Worm (Caenorhabditis elegans) whole organism, L2 larva: ENCODE results near the gene bath-28.

Experiments
- R02D3.7 ChIP-seq: fragments of 150-350 bp; optimal IDR thresholded peaks from 2 replicates; lab custom pipeline; 2014; ENCODE audit warnings: missing biosample characterization, missing genetic modification characterization
- Y55F3AM.14 ChIP-seq: fragments of 200-800 bp; sonication (Bioruptor generic); optimal IDR thresholded peaks from 2 replicates; lab custom pipeline; 2018; ENCODE audit warnings: mild to moderate bottlenecking, missing genetic modification characterization, missing compliant biosample characterization
- ZK546.5 ChIP-seq: sonication (generic microtip); optimal IDR thresholded peaks from 2 replicates; lab custom pipeline; 2017; ENCODE audit warnings: missing biosample characterization, missing genetic modification characterization
- aly-2 ChIP-seq: fragments of 150-350 bp; optimal IDR thresholded peaks from 2 replicates; lab custom pipeline; 2014; ENCODE audit warnings: missing biosample characterization, missing genetic modification characterization
- ama-1 ChIP-seq: fragments of 150-350 bp; optimal IDR thresholded peaks from 2 replicates; lab custom pipeline; 2018; ENCODE audit warnings: inconsistent platforms
- ceh-16 ChIP-seq: fragments of 150-350 bp; optimal IDR thresholded peaks from 2 replicates; lab custom pipeline; 2014; ENCODE audit warnings: missing biosample characterization, missing genetic modification characterization
- ceh-82 ChIP-seq: fragments of 150-350 bp; optimal IDR thresholded peaks from 2 replicates; lab custom pipeline; 2014; ENCODE audit warnings: missing biosample characterization, missing genetic modification characterization
- crh-2 ChIP-seq: sonication (generic microtip); optimal IDR thresholded peaks from 2 replicates; lab custom pipeline; 2017; ENCODE audit warnings: missing biosample characterization, missing genetic modification characterization
- dmd-4 ChIP-seq: sonication (generic microtip); optimal IDR thresholded peaks from 2 replicates; lab custom pipeline; 2017; ENCODE audit warnings: missing biosample characterization, missing genetic modification characterization
- elt-1 ChIP-seq: fragments of 150-350 bp; optimal IDR thresholded peaks from 2 replicates; lab custom pipeline; 2014; ENCODE audit warnings: missing biosample characterization, missing genetic modification characterization
- elt-3 ChIP-seq: sonication (generic microtip); optimal IDR thresholded peaks from 2 replicates; lab custom pipeline; 2017; ENCODE audit warnings: missing biosample characterization, missing genetic modification characterization
- fos-1 ChIP-seq: fragments of 150-350 bp; optimal IDR thresholded peaks from 2 replicates; lab custom pipeline; 2014; ENCODE audit warnings: missing biosample characterization, missing genetic modification characterization
- lin-11 ChIP-seq: fragments of 150-350 bp; sonication (generic microtip); optimal IDR thresholded peaks from 2 replicates; lab custom pipeline; 2014; ENCODE audit warnings: missing biosample characterization, missing genetic modification characterization, inconsistent platforms, mixed read lengths
- lin-39 ChIP-seq: fragments of 150-350 bp; optimal IDR thresholded peaks from 2 replicates; lab custom pipeline; 2014; ENCODE audit warnings: missing biosample characterization, missing genetic modification reagents, missing genetic modification characterization
- lsy-2 ChIP-seq, 2 experiments: fragments of 150-350 bp in 1 of 2; sonication (generic microtip) in 1 of 2; optimal IDR thresholded peaks; 2 replicates each; lab custom pipeline; 2014 to 2017; ENCODE audit warnings: missing biosample characterization in 2 of 2, missing genetic modification characterization in 2 of 2
- mdl-1 ChIP-seq, 2 experiments: fragments of 150-350 bp in 1 of 2; sonication (generic microtip) in 1 of 2; optimal IDR thresholded peaks; 2 replicates each; lab custom pipeline; 2017; ENCODE audit warnings: missing biosample characterization in 2 of 2, missing genetic modification characterization in 2 of 2
- nhr-10 ChIP-seq: sonication (generic microtip); optimal IDR thresholded peaks from 2 replicates; lab custom pipeline; 2017; ENCODE audit warnings: missing biosample characterization, missing genetic modification characterization
- nhr-12 ChIP-seq: fragments of 150-350 bp; optimal IDR thresholded peaks from 2 replicates; lab custom pipeline; 2014; ENCODE audit warnings: missing biosample characterization, missing genetic modification characterization
- nhr-129 ChIP-seq: fragments of 150-350 bp; optimal IDR thresholded peaks from 2 replicates; lab custom pipeline; 2014; ENCODE audit warnings: missing biosample characterization, missing genetic modification characterization
- nhr-237 ChIP-seq: fragments of 150-350 bp; optimal IDR thresholded peaks from 2 replicates; lab custom pipeline; 2014; ENCODE audit warnings: missing biosample characterization, missing genetic modification characterization
- nhr-25 ChIP-seq: fragments of 150-350 bp; sonication (generic microtip); optimal IDR thresholded peaks from 3 replicates; lab custom pipeline; 2014; ENCODE audit warnings: missing biosample characterization, missing genetic modification characterization
- nhr-6 ChIP-seq: fragments of 150-350 bp; optimal IDR thresholded peaks from 2 replicates; lab custom pipeline; 2014; ENCODE audit warnings: missing biosample characterization, missing genetic modification characterization
- nhr-77 ChIP-seq: fragments of 150-350 bp; optimal IDR thresholded peaks from 2 replicates; lab custom pipeline; 2014; ENCODE audit warnings: missing biosample characterization, missing genetic modification characterization
- peb-1 ChIP-seq: fragments of 150-350 bp; optimal IDR thresholded peaks from 2 replicates; lab custom pipeline; 2014; ENCODE audit warnings: missing biosample characterization, missing genetic modification characterization
- sem-4 ChIP-seq: fragments of 150-350 bp; optimal IDR thresholded peaks from 2 replicates; lab custom pipeline; 2014; ENCODE audit warnings: missing biosample characterization, missing genetic modification reagents, missing genetic modification characterization
- skn-1 ChIP-seq: sonication (generic microtip); optimal IDR thresholded peaks from 2 replicates; lab custom pipeline; 2017; ENCODE audit warnings: missing biosample characterization, missing genetic modification characterization
- sma-3 ChIP-seq: sonication (generic microtip); optimal IDR thresholded peaks from 2 replicates; lab custom pipeline; 2016; ENCODE audit warnings: missing genetic modification reagents, missing genetic modification characterization, missing compliant biosample characterization
- sma-9 ChIP-seq, 2 experiments: fragments of 150-350 bp in 1 of 2; sonication (generic microtip) in 1 of 2; optimal IDR thresholded peaks; 2 replicates each; lab custom pipeline; 2014 to 2016; ENCODE audit warnings: missing genetic modification characterization in 2 of 2, mild to moderate bottlenecking in 1 of 2, missing biosample characterization in 1 of 2, missing compliant biosample characterization in 1 of 2, missing genetic modification reagents in 1 of 2, moderate library complexity in 1 of 2
- unc-39 ChIP-seq: fragments of 150-350 bp; optimal IDR thresholded peaks from 2 replicates; lab custom pipeline; 2014; ENCODE audit warnings: missing biosample characterization, missing genetic modification characterization
- unc-55 ChIP-seq: fragments of 150-350 bp; sonication (generic microtip); optimal IDR thresholded peaks from 3 replicates; lab custom pipeline; 2014; ENCODE audit warnings: missing biosample characterization, missing genetic modification reagents, missing genetic modification characterization
- zag-1 ChIP-seq: fragments of 150-350 bp; optimal IDR thresholded peaks from 2 replicates; lab custom pipeline; 2014; ENCODE audit warnings: missing biosample characterization, missing genetic modification characterization
- ztf-1 ChIP-seq: fragments of 200-800 bp; sonication (Bioruptor generic); conservative IDR thresholded peaks from 2 replicates; pipeline ENCODE4 v1.3.6; 2022; ENCODE audit warnings: missing genetic modification characterization, missing compliant biosample characterization
- ztf-4 ChIP-seq: fragments of 150-350 bp; optimal IDR thresholded peaks from 2 replicates; lab custom pipeline; 2014; ENCODE audit warnings: missing biosample characterization, missing genetic modification characterization

bath-28 gene

DNA sequence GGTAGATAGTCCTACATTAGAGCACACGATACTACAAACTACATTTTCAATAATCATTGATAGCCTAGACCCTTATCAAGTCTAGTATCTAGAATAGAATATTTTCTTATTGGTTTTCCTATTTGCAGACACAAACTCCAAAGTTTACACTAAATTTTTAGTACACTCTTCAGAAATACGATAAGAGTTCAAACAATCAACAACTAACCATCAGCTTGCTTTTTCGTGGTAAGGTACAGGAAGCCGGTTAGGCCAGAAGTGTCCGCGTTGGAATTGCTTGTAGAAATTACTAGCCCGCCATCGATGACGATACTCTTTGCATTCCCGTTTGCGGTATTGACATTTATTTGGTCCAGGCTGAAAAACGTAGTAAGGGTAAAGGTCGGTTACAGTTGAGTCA is 22.5 kb downstream of the bath-28 start, which contains the start of gene Y46D2A.1:
Y46D2A.1 (plus strand) TSS at position 301 of the 400 bp plus-strand sequence.
- TF ChIP-seq lsy-2 (tag; optimal IDR thresholded peaks at IDR 0.05; lab: Kevin White, UChicago) = no peak
- no peak for TF ChIP-seq nhr-129 (tag; lab: Kevin White, UChicago)
- no peak for TF ChIP-seq nhr-10 (tag; lab: Kevin White, UChicago)
- TF ChIP-seq nhr-237 (tag; lab: Kevin White, UChicago) = no peak
- TF ChIP-seq skn-1 (tag; lab: Kevin White, UChicago) = no peak

DNA sequence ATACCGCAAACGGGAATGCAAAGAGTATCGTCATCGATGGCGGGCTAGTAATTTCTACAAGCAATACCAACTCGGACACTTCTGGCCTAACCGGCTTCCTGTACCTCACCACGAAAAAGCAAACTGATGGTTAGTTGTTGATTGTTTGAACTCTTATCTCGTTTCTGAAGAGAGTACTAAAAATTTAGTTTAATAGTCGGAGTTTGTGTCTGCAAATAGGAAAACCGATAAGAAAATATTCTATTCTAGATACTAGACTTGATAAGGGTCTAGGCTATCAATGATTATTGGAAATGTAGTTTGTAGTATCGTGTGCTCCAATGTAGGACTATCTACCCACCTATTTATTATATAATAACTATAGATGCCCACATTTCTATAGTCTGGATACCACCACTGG is 25.9 kb downstream of the bath-28 start:
- TF ChIP-seq lsy-2 (tag; optimal IDR thresholded peaks at IDR 0.05; lab: Kevin White, UChicago) (no peak), Y55F3AM.14 (no peak), fos-1 (tag; lab: Kevin White, UChicago) (no peak), crh-2 (tag; lab: Kevin White, UChicago) (no peak), ZK546.5 (tag; lab: Kevin White, UChicago) (no peak), sma-9 (GFP tag; optimal IDR thresholded peaks at IDR 0.05; lab: Kevin White, UChicago) (peak; percentile 0), sma-9 (tag; optimal IDR thresholded peaks at IDR 0.05; lab: Kevin White, UChicago) (no peak), lin-11 (tag; lab: Kevin White, UChicago) (no peak)

DNA sequence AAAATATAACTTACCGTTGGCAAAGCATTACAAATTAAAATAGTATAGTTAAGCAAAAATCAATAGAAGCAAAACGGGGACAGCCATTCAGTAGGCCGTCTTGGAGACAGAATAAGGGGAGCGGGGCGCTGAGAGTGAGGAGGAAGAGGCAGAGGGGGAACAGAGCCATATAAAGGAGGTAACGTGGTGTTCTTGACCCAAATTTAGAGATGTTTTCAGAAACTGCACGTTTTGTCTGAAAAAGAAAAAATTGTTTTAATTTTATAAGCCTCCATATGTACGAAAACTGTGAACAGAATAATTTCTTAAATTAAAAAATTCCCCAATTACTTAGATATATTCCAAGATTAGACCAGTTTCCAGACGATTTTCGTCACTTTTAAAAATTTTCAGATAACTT is 31.3 kb downstream of the bath-28 start, which contains the start of gene F39E9.6:
F39E9.6 (minus strand) TSS at position 101 of the 400 bp plus-strand sequence.
- TF ChIP-seq ceh-16 = no peak
- TF ChIP-seq sma-3 (GFP tag; lab: Kevin White, UChicago) = no peak
- no peak for TF ChIP-seq crh-2 (tag; lab: Kevin White, UChicago)
- no peak for TF ChIP-seq Y55F3AM.14
- TF ChIP-seq ceh-82 (tag; lab: Kevin White, UChicago) = no peak
- TF ChIP-seq nhr-6 (tag; lab: Kevin White, UChicago) = no peak
- TF ChIP-seq lsy-2 (tag; optimal IDR thresholded peaks at IDR 0.05; lab: Kevin White, UChicago) = no peak
- TF ChIP-seq lin-39 = no peak
- TF ChIP-seq elt-1 (tag; lab: Kevin White, UChicago) = no peak
- no peak for TF ChIP-seq sem-4 (tag; lab: Kevin White, UChicago)
- no peak for TF ChIP-seq dmd-4
- TF ChIP-seq peb-1 (tag; lab: Kevin White, UChicago) = no peak

DNA sequence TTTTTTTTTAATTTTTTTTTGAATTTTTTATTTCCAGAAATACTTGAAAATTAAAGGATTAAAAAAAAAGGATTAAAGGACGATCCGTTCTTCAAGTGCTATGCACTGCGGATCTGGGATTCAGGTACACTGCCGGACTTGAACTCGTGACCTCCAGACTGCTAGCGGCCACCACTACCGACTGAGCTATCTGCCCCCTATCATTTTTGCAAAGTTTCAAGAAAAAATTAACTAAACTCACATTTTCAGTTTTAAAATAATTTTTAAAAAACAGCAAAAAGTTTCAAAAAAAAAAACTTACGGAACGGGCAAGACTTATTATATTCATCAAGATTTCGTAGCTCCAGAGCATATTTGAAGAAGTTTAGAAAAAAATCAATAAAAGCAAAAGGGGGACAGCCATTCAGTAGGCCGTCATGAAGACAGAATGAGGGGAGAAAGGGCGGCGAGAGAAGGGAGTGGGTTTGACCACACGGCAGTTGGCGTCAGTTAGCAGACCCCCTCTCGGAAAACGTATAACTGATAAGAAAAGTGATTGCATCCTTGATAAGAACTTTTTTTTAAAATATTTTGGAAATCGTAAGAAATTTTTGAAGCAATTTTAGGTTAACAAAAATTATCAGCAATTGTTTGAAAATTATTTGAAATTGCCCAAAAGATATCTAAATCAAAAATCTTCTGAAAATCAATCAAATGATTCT is 33.7 kb downstream of the bath-28 start:
- TF ChIP-seq aly-2 (tag; lab: Kevin White, UChicago) (no peak), fos-1 (tag; lab: Kevin White, UChicago) (peak; percentile 34)

DNA sequence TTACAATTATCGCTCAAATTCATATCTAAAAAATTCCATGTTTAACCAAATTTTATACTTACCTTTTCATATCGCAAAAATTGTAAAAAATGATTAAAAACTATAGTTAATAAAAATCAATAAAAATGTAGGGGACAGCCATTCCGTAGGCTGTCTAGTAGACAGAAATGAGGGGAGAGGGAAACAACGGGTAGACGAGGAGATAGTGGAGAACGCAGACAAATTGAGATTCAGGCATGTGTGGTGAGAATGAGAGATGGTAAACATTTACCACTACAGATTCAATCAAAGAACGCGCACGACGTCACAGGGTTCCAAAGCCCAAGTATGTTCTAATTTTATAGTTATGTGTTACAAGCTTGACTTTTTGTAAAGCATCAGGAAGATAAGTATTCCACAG is 41.2 kb downstream of the bath-28 start:
- TF ChIP-seq unc-55 (peak; percentile 34), ama-1 (lab: Kevin White, UChicago) (no peak)

DNA sequence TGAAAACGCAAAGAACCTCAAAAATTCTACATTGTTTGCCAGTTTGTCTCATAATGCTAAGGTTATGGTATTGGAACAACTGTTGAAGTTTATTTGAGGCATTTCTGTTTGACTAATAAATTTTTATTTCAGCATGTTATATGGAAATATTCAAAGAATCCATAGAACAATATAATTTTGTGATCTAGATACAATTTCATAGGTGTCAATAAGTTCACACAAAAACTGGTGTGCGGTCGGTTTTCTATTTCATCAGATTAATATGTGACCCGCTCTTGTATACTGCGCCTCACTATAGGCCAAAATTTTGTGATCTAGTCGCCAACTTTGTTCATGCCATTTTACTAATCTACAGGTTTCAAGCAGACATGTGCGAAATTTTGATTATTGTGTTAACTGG is 45.3 kb downstream of the bath-28 start, which contains the start of gene btb-22:
btb-22 (plus strand) TSS at position 301 of the 400 bp plus-strand sequence.
- TF ChIP-seq nhr-6 (tag; lab: Kevin White, UChicago) (no peak), nhr-77 (no peak), ztf-1 (no peak), mdl-1 (tag; optimal IDR thresholded peaks at IDR 0.05; lab: Kevin White, UChicago) (no peak), sma-9 (GFP tag; optimal IDR thresholded peaks at IDR 0.05; lab: Kevin White, UChicago) (no peak), sma-9 (tag; optimal IDR thresholded peaks at IDR 0.05; lab: Kevin White, UChicago) (no peak), ztf-4 (tag; lab: Kevin White, UChicago) (no peak), unc-39 (tag; lab: Kevin White, UChicago) (no peak), unc-55 (no peak), peb-1 (tag; lab: Kevin White, UChicago) (no peak), elt-3 (tag; lab: Kevin White, UChicago) (no peak), ceh-82 (tag; lab: Kevin White, UChicago) (no peak), R02D3.7 (tag; lab: Kevin White, UChicago) (no peak), ZK546.5 (tag; lab: Kevin White, UChicago) (no peak), elt-1 (tag; lab: Kevin White, UChicago) (no peak), fos-1 (tag; lab: Kevin White, UChicago) (no peak), ama-1 (lab: Kevin White, UChicago) (no peak), zag-1 (tag; lab: Kevin White, UChicago) (no peak), nhr-25 (tag; lab: Kevin White, UChicago) (no peak), nhr-12 (no peak)
